Worm (Caenorhabditis elegans) whole organism, young adult: ENCODE measurements around the gene Y54G2A.12.

Experiments
- B0336.3 ChIP-seq: fragments of 200-800 bp; sonication (Bioruptor generic); IDR thresholded peaks from 2 replicates; pipeline ENCODE4 v1.3.6; 2022; ENCODE audit warnings: missing genetic modification characterization, missing compliant biosample characterization
- C06A6.2 ChIP-seq: fragments of 200-800 bp; sonication (Bioruptor generic); conservative IDR thresholded peaks from 2 replicates; pipeline ENCODE4 v1.3.6; 2022; ENCODE audit warnings: missing genetic modification characterization, missing compliant biosample characterization
- C17E4.6 ChIP-seq: fragments of 200-800 bp; sonication (Bioruptor generic); IDR thresholded peaks from 2 replicates; pipeline ENCODE4 v1.3.6; 2022; ENCODE audit warnings: missing genetic modification reagents, missing genetic modification characterization, missing compliant biosample characterization
- D2030.7 ChIP-seq: fragments of 200-800 bp; sonication (Bioruptor generic); IDR thresholded peaks from 2 replicates; pipeline ENCODE4 v1.3.6; 2022; ENCODE audit warnings: missing genetic modification reagents, missing genetic modification characterization, missing compliant biosample characterization
- F49E8.2 ChIP-seq: sonication (generic microtip); optimal IDR thresholded peaks from 3 replicates; lab custom pipeline; 2017; ENCODE audit warnings: missing genetic modification characterization, mild to moderate bottlenecking, missing compliant biosample characterization, antibody characterized with exemption, moderate library complexity; ENCODE audit not compliant: insufficient read depth
- F55B11.4 ChIP-seq: sonication (generic microtip); optimal IDR thresholded peaks from 2 replicates; lab custom pipeline; 2016; ENCODE audit warnings: missing compliant biosample characterization, missing genetic modification characterization, borderline replicate concordance; ENCODE audit not compliant: insufficient read depth
- K12H6.12 ChIP-seq: fragments of 200-800 bp; sonication (Bioruptor generic); optimal IDR thresholded peaks from 2 replicates; lab custom pipeline; 2018; ENCODE audit warnings: mild to moderate bottlenecking, missing genetic modification characterization, missing compliant biosample characterization
- T07F8.4 ChIP-seq: sonication (generic microtip); optimal IDR thresholded peaks from 2 replicates; lab custom pipeline; 2016; ENCODE audit warnings: mild to moderate bottlenecking, missing genetic modification characterization, moderate library complexity, missing compliant biosample characterization
- Y53F4B.3 ChIP-seq: fragments of 200-800 bp; sonication (Bioruptor generic); IDR thresholded peaks from 2 replicates; pipeline ENCODE4 v1.3.6; 2022; ENCODE audit warnings: missing genetic modification reagents, missing genetic modification characterization, missing compliant biosample characterization
- Y56A3A.18 ChIP-seq: fragments of 200-800 bp; sonication (Bioruptor generic); IDR thresholded peaks from 2 replicates; pipeline ENCODE4 v1.3.6; 2022; ENCODE audit warnings: missing genetic modification reagents, missing genetic modification characterization, missing compliant biosample characterization
- Y79H2A.3 ChIP-seq: fragments of 200-800 bp; sonication (Bioruptor generic); conservative IDR thresholded peaks from 2 replicates; pipeline ENCODE4 v1.3.6; 2022; ENCODE audit warnings: missing genetic modification reagents, missing genetic modification characterization, missing compliant biosample characterization
- ama-1 ChIP-seq, 3 experiments: fragments of 150-350 bp in 1 of 3; sonication (generic microtip) in 2 of 3; optimal IDR thresholded peaks; 2 replicates each; lab custom pipeline; 2014 to 2018; ENCODE audit warnings: missing biosample characterization in 2 of 3, missing genetic modification characterization in 2 of 3, missing genetic modification reagents in 2 of 3
- atf-7 ChIP-seq: sonication (generic microtip); optimal IDR thresholded peaks from 2 replicates; lab custom pipeline; 2017; ENCODE audit warnings: mild to moderate bottlenecking, missing genetic modification characterization, missing compliant biosample characterization
- athp-1 ChIP-seq: sonication (generic microtip); optimal IDR thresholded peaks from 2 replicates; lab custom pipeline; 2017; ENCODE audit warnings: mild to moderate bottlenecking, missing genetic modification characterization, missing compliant biosample characterization
- attf-6 ChIP-seq: fragments of 200-800 bp; sonication (Bioruptor generic); IDR thresholded peaks from 2 replicates; pipeline ENCODE4 v1.3.6; 2022; ENCODE audit warnings: missing genetic modification reagents, missing genetic modification characterization, missing compliant biosample characterization
- ccch-3 ChIP-seq: fragments of 200-800 bp; sonication (Bioruptor generic); optimal IDR thresholded peaks from 2 replicates; lab custom pipeline; 2018; ENCODE audit warnings: mild to moderate bottlenecking, missing genetic modification characterization, missing compliant biosample characterization
- cebp-1 ChIP-seq, 2 experiments: fragments of 200-800 bp in 1 of 2; sonication (Bioruptor generic) in 1 of 2; sonication (generic microtip) in 1 of 2; IDR thresholded peaks in 1 of 2; optimal IDR thresholded peaks in 1 of 2; 2 replicates each; pipeline versions ENCODE4 v1.3.6 to Lab custom; 2017 to 2022; ENCODE audit warnings: missing compliant biosample characterization in 2 of 2, missing genetic modification characterization in 2 of 2, mild to moderate bottlenecking in 1 of 2, missing genetic modification reagents in 1 of 2, moderate library complexity in 1 of 2
- ceh-40 ChIP-seq: fragments of 200-800 bp; sonication (Bioruptor generic); IDR thresholded peaks from 2 replicates; pipeline ENCODE4 v1.3.6; 2022; ENCODE audit warnings: missing genetic modification characterization, missing compliant biosample characterization
- chd-7 ChIP-seq: sonication (generic microtip); optimal IDR thresholded peaks from 2 replicates; lab custom pipeline; 2016; ENCODE audit warnings: mild to moderate bottlenecking, missing genetic modification characterization, moderate library complexity, missing compliant biosample characterization
- dox-1 ChIP-seq: fragments of 200-800 bp; sonication (Bioruptor generic); IDR thresholded peaks from 2 replicates; pipeline ENCODE4 v1.3.6; 2022; ENCODE audit warnings: missing genetic modification reagents, missing genetic modification characterization, missing compliant biosample characterization
- dpl-1 ChIP-seq: fragments of 150-350 bp; optimal IDR thresholded peaks from 2 replicates; lab custom pipeline; 2014; ENCODE audit warnings: missing biosample characterization, missing genetic modification reagents, missing genetic modification characterization
- egl-18 ChIP-seq: fragments of 200-800 bp; sonication (Bioruptor generic); IDR thresholded peaks from 2 replicates; pipeline ENCODE4 v1.3.6; 2022; ENCODE audit warnings: missing genetic modification reagents, missing genetic modification characterization, missing compliant biosample characterization
- egl-44 ChIP-seq: fragments of 200-800 bp; sonication (Bioruptor generic); IDR thresholded peaks from 2 replicates; pipeline ENCODE4 v1.3.6; 2022; ENCODE audit warnings: missing genetic modification reagents, missing genetic modification characterization, missing compliant biosample characterization
- hmg-1.2 ChIP-seq: fragments of 200-800 bp; sonication (Bioruptor generic); IDR thresholded peaks from 2 replicates; pipeline ENCODE4 v1.3.6; 2022; ENCODE audit warnings: missing genetic modification reagents, missing genetic modification characterization, missing compliant biosample characterization
- lag-1 ChIP-seq: fragments of 200-800 bp; sonication (Bioruptor generic); IDR thresholded peaks from 2 replicates; pipeline ENCODE4 v1.3.6; 2022; ENCODE audit warnings: missing genetic modification reagents, missing genetic modification characterization, missing compliant biosample characterization
- lin-26 ChIP-seq: fragments of 200-800 bp; sonication (Bioruptor generic); IDR thresholded peaks from 2 replicates; pipeline ENCODE4 v1.3.6; 2022; ENCODE audit warnings: missing genetic modification reagents, missing genetic modification characterization, missing compliant biosample characterization
- lir-1 ChIP-seq: fragments of 200-800 bp; sonication (Bioruptor generic); conservative IDR thresholded peaks from 2 replicates; pipeline ENCODE4 v1.3.6; 2022; ENCODE audit warnings: missing genetic modification reagents, missing genetic modification characterization, missing compliant biosample characterization
- madf-3 ChIP-seq: fragments of 200-800 bp; sonication (Bioruptor generic); IDR thresholded peaks from 2 replicates; pipeline ENCODE4 v1.3.6; 2022; ENCODE audit warnings: missing genetic modification reagents, missing genetic modification characterization, missing compliant biosample characterization
- madf-8 ChIP-seq: fragments of 200-800 bp; sonication (Bioruptor generic); conservative IDR thresholded peaks from 2 replicates; pipeline ENCODE4 v1.3.6; 2022; ENCODE audit warnings: missing genetic modification reagents, missing genetic modification characterization, missing compliant biosample characterization
- mcd-1 ChIP-seq: fragments of 200-800 bp; sonication (Bioruptor generic); IDR thresholded peaks from 2 replicates; pipeline ENCODE4 v1.3.6; 2022; ENCODE audit warnings: missing genetic modification reagents, missing genetic modification characterization, missing compliant biosample characterization
- nhr-80 ChIP-seq: sonication (generic microtip); optimal IDR thresholded peaks from 2 replicates; lab custom pipeline; 2016; ENCODE audit warnings: missing genetic modification characterization, missing compliant biosample characterization
- nhr-90 ChIP-seq: sonication (generic microtip); optimal IDR thresholded peaks from 2 replicates; lab custom pipeline; 2016; ENCODE audit warnings: missing genotype, mild to moderate bottlenecking, missing genetic modification characterization, missing compliant biosample characterization
- pha-4 ChIP-seq: fragments of 150-350 bp; sonication (generic microtip); optimal IDR thresholded peaks from 2 replicates; lab custom pipeline; 2014; ENCODE audit warnings: missing biosample characterization, missing genetic modification reagents, missing genetic modification characterization
- rec-8 ChIP-seq, 2 experiments: sonication (generic microtip); optimal IDR thresholded peaks; 2 replicates each; lab custom pipeline; 2016; ENCODE audit warnings: mild to moderate bottlenecking in 2 of 2, missing genetic modification characterization in 2 of 2, missing genetic modification reagents in 2 of 2, missing genotype in 2 of 2, missing biosample characterization in 1 of 2, missing compliant biosample characterization in 1 of 2, moderate library complexity in 1 of 2
- snpc-1.1 ChIP-seq: sonication (generic microtip); optimal IDR thresholded peaks from 2 replicates; lab custom pipeline; 2017; ENCODE audit warnings: missing genetic modification characterization, mild to moderate bottlenecking, missing compliant biosample characterization, antibody characterized with exemption, moderate library complexity, missing genotype, missing genetic modification reagents; ENCODE audit not compliant: insufficient read depth
- somi-1 ChIP-seq: fragments of 200-800 bp; sonication (Bioruptor generic); optimal IDR thresholded peaks from 2 replicates; lab custom pipeline; 2018; ENCODE audit warnings: mild to moderate bottlenecking, missing genetic modification characterization, missing compliant biosample characterization
- tbp1 ChIP-seq: fragments of 200-800 bp; sonication (Bioruptor generic); optimal IDR thresholded peaks from 2 replicates; lab custom pipeline; 2018; ENCODE audit warnings: mild to moderate bottlenecking, missing genetic modification characterization, missing compliant biosample characterization
- tbx-9 ChIP-seq: sonication (generic microtip); optimal IDR thresholded peaks from 2 replicates; lab custom pipeline; 2016; ENCODE audit warnings: borderline replicate concordance, missing genetic modification characterization, inconsistent platforms, missing compliant biosample characterization
- unc-130 ChIP-seq: sonication (generic microtip); optimal IDR thresholded peaks from 2 replicates; lab custom pipeline; 2016; ENCODE audit warnings: missing genetic modification reagents, missing genetic modification characterization, missing compliant biosample characterization
- xnd-1 ChIP-seq: sonication (generic microtip); optimal IDR thresholded peaks from 2 replicates; lab custom pipeline; 2016; ENCODE audit warnings: missing genotype, missing genetic modification reagents, missing genetic modification characterization, missing compliant biosample characterization
- zim-3 ChIP-seq: sonication (generic microtip); optimal IDR thresholded peaks from 2 replicates; lab custom pipeline; 2017; ENCODE audit warnings: mild to moderate bottlenecking, missing genetic modification characterization, moderate library complexity, missing compliant biosample characterization
- ztf-18 ChIP-seq: sonication (generic microtip); optimal IDR thresholded peaks from 2 replicates; lab custom pipeline; 2016; ENCODE audit warnings: missing genotype, mild to moderate bottlenecking, missing genetic modification characterization, missing compliant biosample characterization
- ztf-28 ChIP-seq: fragments of 200-800 bp; sonication (Bioruptor generic); IDR thresholded peaks from 2 replicates; pipeline ENCODE4 v1.3.6; 2022; ENCODE audit warnings: missing genetic modification reagents, missing genetic modification characterization, missing compliant biosample characterization
- ztf-3 ChIP-seq: fragments of 200-800 bp; sonication (Bioruptor generic); optimal IDR thresholded peaks from 2 replicates; lab custom pipeline; 2018; ENCODE audit warnings: mild to moderate bottlenecking, missing genetic modification characterization, missing compliant biosample characterization

Gene Y54G2A.12

DNA sequence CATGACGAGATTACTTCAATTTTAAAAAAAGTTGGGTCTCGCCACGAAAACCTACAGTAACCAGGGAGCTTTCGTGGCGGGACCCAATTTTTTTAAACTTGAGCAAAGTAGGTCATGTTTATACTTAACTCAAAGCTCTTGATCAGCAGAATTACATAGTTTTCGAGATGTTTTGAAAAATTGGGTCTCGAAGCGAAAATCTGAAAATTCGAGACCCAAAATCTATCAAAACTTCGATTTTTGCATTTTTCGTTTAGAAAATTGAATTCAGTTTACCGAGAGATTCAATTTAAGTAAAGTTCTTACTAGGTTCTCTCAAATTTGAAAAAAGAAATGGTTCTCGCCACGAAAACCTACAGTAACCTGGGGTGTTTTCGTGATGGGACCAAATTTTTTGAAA, 12.6 kb downstream of the Y54G2A.12 start:
- no peak for TF ChIP-seq tbx-9
- no peak for TF ChIP-seq xnd-1 (tag; lab: Kevin White, UChicago)
- TF ChIP-seq ztf-3 (GFP tag; lab: Kevin White, UChicago) = no peak
- TF ChIP-seq somi-1 (GFP tag; lab: Kevin White, UChicago) = peak; percentile 7
- no peak for TF ChIP-seq ama-1 (optimal IDR thresholded peaks at IDR 0.05; lab: Kevin White, UChicago)
- TF ChIP-seq ama-1 (GFP tag; optimal IDR thresholded peaks at IDR 0.05; lab: Kevin White, UChicago) = no peak
- no peak for TF ChIP-seq Y53F4B.3 (GFP tag; lab: Robert Waterston, UW)
- TF ChIP-seq F55B11.4 (tag; lab: Kevin White, UChicago) = no peak
- no peak for TF ChIP-seq egl-18 (GFP tag; lab: Robert Waterston, UW)
- TF ChIP-seq, all 124 proteins: peak for 1

DNA sequence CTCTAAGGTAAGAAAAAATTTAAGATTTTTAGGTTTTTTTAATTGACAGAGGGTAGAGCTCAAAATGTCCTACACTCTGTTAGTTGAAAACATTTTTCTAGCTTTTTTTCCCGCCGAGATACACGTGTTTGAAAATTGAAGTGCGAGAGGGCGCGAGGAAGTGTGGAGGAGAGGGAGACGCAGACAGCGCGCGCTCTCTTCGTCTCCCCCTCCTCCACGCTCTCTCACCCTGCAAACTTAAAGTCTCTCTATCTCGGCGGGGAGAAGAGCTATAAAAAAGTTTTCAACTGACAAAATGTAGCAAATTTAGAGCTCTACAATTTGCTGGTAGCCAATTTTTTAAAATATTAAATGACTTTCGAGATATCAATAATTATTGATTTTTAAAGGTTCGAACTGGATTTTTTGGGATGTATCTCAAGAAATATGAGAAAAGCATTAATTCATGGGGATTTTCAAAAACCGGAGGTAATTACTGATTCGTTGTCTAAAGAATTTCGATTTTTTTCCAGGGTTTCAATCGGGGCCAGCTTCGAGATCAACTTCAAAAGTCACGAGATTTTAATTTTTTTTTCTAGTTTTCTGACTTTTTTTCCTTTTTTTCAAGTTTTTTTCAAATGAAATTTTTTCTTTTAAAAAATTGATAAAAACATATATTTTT, 17.5 kb downstream of the Y54G2A.12 start:
- no peak for TF ChIP-seq ztf-3 (GFP tag; lab: Kevin White, UChicago)
- TF ChIP-seq egl-44 (GFP tag; lab: Robert Waterston, UW) = no peak
- no peak for TF ChIP-seq K12H6.12 (tag; lab: Kevin White, UChicago)
- no peak for TF ChIP-seq C17E4.6
- TF ChIP-seq hmg-1.2 (GFP tag; lab: Robert Waterston, UW) = peak; percentile 90
- no peak for TF ChIP-seq lir-1
- TF ChIP-seq madf-3 (GFP tag; lab: Robert Waterston, UW) = no peak
- no peak for TF ChIP-seq C06A6.2 (GFP tag; lab: Robert Waterston, UW)
- TF ChIP-seq dpl-1 (GFP tag; lab: Kevin White, UChicago) = no peak
- TF ChIP-seq D2030.7 (GFP tag; lab: Robert Waterston, UW) = no peak
- TF ChIP-seq lin-26 (GFP tag; lab: Robert Waterston, UW) = 0 out of 2 replicates have a peak, but pooled peaks have one; percentile 41
- TF ChIP-seq Y79H2A.3 (GFP tag; lab: Robert Waterston, UW) = no peak
- TF ChIP-seq ceh-40 = no peak
- TF ChIP-seq T07F8.4 (tag; lab: Kevin White, UChicago) = no peak
- no peak for TF ChIP-seq rec-8 (tag; optimal IDR thresholded peaks at IDR 0.05; lab: Kevin White, UChicago)
- no peak for TF ChIP-seq somi-1 (GFP tag; lab: Kevin White, UChicago)
- no peak for TF ChIP-seq Y56A3A.18 (GFP tag; lab: Robert Waterston, UW)
- TF ChIP-seq nhr-90 (tag; lab: Kevin White, UChicago) = no peak
- TF ChIP-seq madf-8 (GFP tag; lab: Robert Waterston, UW) = no peak
- TF ChIP-seq athp-1 (tag; lab: Kevin White, UChicago) = peak; percentile 49
- TF ChIP-seq ama-1 (optimal IDR thresholded peaks at IDR 0.05; lab: Kevin White, UChicago) = no peak
- no peak for TF ChIP-seq ama-1 (GFP tag; optimal IDR thresholded peaks at IDR 0.05; lab: Kevin White, UChicago)
- no peak for TF ChIP-seq ccch-3 (GFP tag; lab: Kevin White, UChicago)
- peak; percentile 27; the same call in 1 of the 2 replicates for TF ChIP-seq mcd-1 (GFP tag; lab: Robert Waterston, UW)
- no peak for TF ChIP-seq F49E8.2 (tag; lab: Kevin White, UChicago)
- TF ChIP-seq ztf-18 (tag; lab: Kevin White, UChicago) = no peak
- TF ChIP-seq attf-6 (GFP tag; lab: Robert Waterston, UW) = no peak
- TF ChIP-seq pha-4 (tag; lab: Kevin White, UChicago) = no peak
- peak; percentile 34 for TF ChIP-seq zim-3
- no peak for TF ChIP-seq ztf-28 (GFP tag; lab: Robert Waterston, UW)
- no peak for TF ChIP-seq nhr-80 (tag; lab: Kevin White, UChicago)
- no peak for TF ChIP-seq snpc-1.1 (tag; lab: Kevin White, UChicago)
- TF ChIP-seq tbp1 (GFP tag; lab: Kevin White, UChicago) = no peak
- peak; percentile 17; the same call in 1 of the 2 replicates for TF ChIP-seq B0336.3 (GFP tag; lab: Robert Waterston, UW)
- TF ChIP-seq unc-130 = no peak
- no peak for TF ChIP-seq cebp-1 (GFP tag; IDR thresholded peaks at IDR 0.05; lab: Robert Waterston, UW)
- peak; percentile 38 for TF ChIP-seq cebp-1 (tag; optimal IDR thresholded peaks at IDR 0.05; lab: Kevin White, UChicago)
- TF ChIP-seq dox-1 = peak; percentile 27; the same call in 1 of the 2 replicates
- TF ChIP-seq atf-7 (tag; lab: Kevin White, UChicago) = no peak
- TF ChIP-seq chd-7 (tag; lab: Kevin White, UChicago) = peak; percentile 62
- TF ChIP-seq lag-1 (GFP tag; lab: Robert Waterston, UW) = no peak
- TF ChIP-seq egl-18 (GFP tag; lab: Robert Waterston, UW) = no peak
